Fruit fly (Drosophila melanogaster): ENCODE results near the gene CG43342.

The CG43342 gene

DNA sequence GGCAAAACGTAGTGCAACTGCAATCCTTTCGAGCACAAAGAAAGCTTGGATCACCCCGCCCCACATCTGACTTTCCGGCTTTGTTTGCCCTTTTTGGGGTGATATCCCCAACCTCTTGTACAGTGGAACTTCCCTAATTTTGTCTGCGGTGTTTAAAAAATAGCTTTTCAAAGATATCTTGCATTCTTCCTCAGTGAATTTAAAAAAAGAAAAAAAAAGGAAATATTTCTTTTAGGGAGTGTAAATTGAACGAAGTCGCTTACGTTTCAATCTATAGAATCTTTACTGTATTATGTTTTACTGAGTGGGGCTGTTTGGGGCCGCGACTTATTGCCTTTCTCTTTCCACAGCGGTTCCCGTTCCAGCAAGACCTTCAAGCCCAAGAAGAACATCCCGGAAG lies 40.5 kb downstream of the CG43342 start (continued):
- TF ChIP-seq NFAT (GFP tag; IDR thresholded peaks at IDR 0.05) (peak; percentile 70; the same call in 1 of the 2 replicates), CG17361 (GFP tag; IDR thresholded peaks at IDR 0.05) (peak; percentile 47; the same call in 1 of the 3 replicates), CG18476 (GFP tag; optimal IDR thresholded peaks at IDR 0.05) (peak; percentile 0), CG3847 (GFP tag; IDR thresholded peaks at IDR 0.05) (peak; percentile 66), CG8281 (tag; optimal IDR thresholded peaks at IDR 0.05) (no peak), Kr (GFP tag; optimal IDR thresholded peaks at IDR 0.05) (no peak), sens (GFP tag) (peak; percentile 89), ara (GFP tag; IDR thresholded peaks at IDR 0.05) (peak; percentile 43; the same call in 1 of the 2 replicates), CG9932 (GFP tag; IDR thresholded peaks at IDR 0.05) (peak; percentile 77), row (GFP tag; IDR thresholded peaks at IDR 0.05) (peak; percentile 85), yki (optimal IDR thresholded peaks at IDR 0.05) (no peak), pita (GFP tag; optimal IDR thresholded peaks at IDR 0.05) (no peak), fd102C (GFP tag; optimal IDR thresholded peaks at IDR 0.05) (no peak), CG12104 (GFP tag; optimal IDR thresholded peaks at IDR 0.05) (peak; percentile 50), ewg (GFP tag; optimal IDR thresholded peaks at IDR 0.05) (no peak), sd (tag; optimal IDR thresholded peaks at IDR 0.05) (no peak), CG6854 (GFP tag; optimal IDR thresholded peaks at IDR 0.05) (peak; percentile 29), CG8290 (GFP tag; optimal IDR thresholded peaks at IDR 0.05) (no peak), CG8290 (tag; optimal IDR thresholded peaks at IDR 0.05) (no peak), tap (tag; optimal IDR thresholded peaks at IDR 0.05) (peak; percentile 51), CG8478 (optimal IDR thresholded peaks at IDR 0.05) (no peak), CG3281 (GFP tag; optimal IDR thresholded peaks at IDR 0.05) (peak; percentile 48), CG5245 (GFP tag; optimal IDR thresholded peaks at IDR 0.05) (peak; percentile 40), dimm (GFP tag; IDR thresholded peaks at IDR 0.05) (no peak), dpn (GFP tag; optimal IDR thresholded peaks at IDR 0.05) (peak; percentile 65 to 81), Mad (GFP tag; optimal IDR thresholded peaks at IDR 0.05) (no peak), CG4282 (GFP tag; optimal IDR thresholded peaks at IDR 0.05) (no peak), Nf-YB (GFP tag; optimal IDR thresholded peaks at IDR 0.05) (peak; percentile 17), CG11247 (GFP tag; IDR thresholded peaks at IDR 0.05) (peak; percentile 63; the same call in 1 of the 2 replicates), ab (GFP tag; optimal IDR thresholded peaks at IDR 0.05) (no peak), Dbx (GFP tag; IDR thresholded peaks at IDR 0.05) (peak; percentile 70; the same call in 2 of the 3 replicates), CkIIα-i1 (GFP tag; IDR thresholded peaks at IDR 0.05) (no peak), CG17802 (tag; optimal IDR thresholded peaks at IDR 0.05) (no peak), CG11085 (GFP tag; IDR thresholded peaks at IDR 0.05) (peak; percentile 69), cg (GFP tag; optimal IDR thresholded peaks at IDR 0.05) (no peak), ato (GFP tag; IDR thresholded peaks at IDR 0.05; ENCODE audit: partially characterized antibody) (no peak), stc (GFP tag; IDR thresholded peaks at IDR 0.05) (peak; percentile 80), CG10366 (GFP tag; IDR thresholded peaks at IDR 0.05) (peak; percentile 69), Dip2 (GFP tag; IDR thresholded peaks at IDR 0.05) (no peak), CG12219 (GFP tag; optimal IDR thresholded peaks at IDR 0.05) (no peak), maf-S (GFP tag; optimal IDR thresholded peaks at IDR 0.05) (peak; percentile 44), CG3726 (GFP tag; IDR thresholded peaks at IDR 0.05) (0 out of 3 replicates have a peak, but pooled peaks have one; percentile 32), dmrt11E (tag; optimal IDR thresholded peaks at IDR 0.05) (peak; percentile 41), CG17385 (GFP tag; optimal IDR thresholded peaks at IDR 0.05) (peak; percentile 64), CG9609 (GFP tag; optimal IDR thresholded peaks at IDR 0.05) (no peak), pzg (GFP tag; optimal IDR thresholded peaks at IDR 0.05) (no peak), CG11560 (tag; IDR thresholded peaks at IDR 0.05) (peak; percentile 65; the same call in 2 of the 3 replicates), Elba2 (GFP tag; optimal IDR thresholded peaks at IDR 0.05) (no peak), fd64A (GFP tag; optimal IDR thresholded peaks at IDR 0.05) (no peak), CG4424 (GFP tag; optimal IDR thresholded peaks at IDR 0.05) (peak; percentile 41), ATbp (GFP tag; optimal IDR thresholded peaks at IDR 0.05) (peak; percentile 26), bsh (GFP tag; optimal IDR thresholded peaks at IDR 0.05) (peak in 1 of 2 experiments; percentile 63), dm (GFP tag; optimal IDR thresholded peaks at IDR 0.05) (no peak)
